Worm (Caenorhabditis elegans): Measurements from ENCODE around the gene F09E5.12.
A peak's percentile ranks its signal among the peaks of the same experiment; 100 is the strongest.

Gene F09E5.12

DNA sequence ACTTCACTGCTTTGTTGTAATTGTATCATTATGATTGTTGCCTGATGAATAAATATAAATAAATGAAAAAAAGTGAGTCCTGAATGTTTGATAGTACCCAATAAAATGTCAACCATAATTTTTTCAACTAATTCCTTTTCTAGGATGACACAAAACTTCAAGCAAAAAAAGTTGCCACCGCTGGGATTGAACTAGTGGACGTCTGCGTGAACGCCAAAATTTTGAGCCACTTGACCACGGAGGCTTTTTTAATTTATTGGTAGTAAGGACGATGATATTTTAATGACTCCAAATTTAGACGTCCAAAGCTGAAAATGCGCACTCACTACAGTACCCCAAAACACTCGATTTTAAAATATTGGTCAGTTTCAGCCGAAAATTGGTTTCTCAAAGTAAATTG lies 16.9 kb downstream of the F09E5.12 start (continued):
- TF ChIP-seq egl-27 (tag; optimal IDR thresholded peaks at IDR 0.05) (no peak), jun-1 (tag; optimal IDR thresholded peaks at IDR 0.05) (no peak), attf-4 (tag; optimal IDR thresholded peaks at IDR 0.05) (no peak), mep-1 (tag; optimal IDR thresholded peaks at IDR 0.05) (no peak), ceh-62 (tag; optimal IDR thresholded peaks at IDR 0.05) (no peak), spr-1 (tag; optimal IDR thresholded peaks at IDR 0.05) (peak; percentile 54), madf-9 (GFP tag; conservative IDR thresholded peaks at IDR 0.05) (no peak; the same call in 1 of the 2 replicates), tra-1 (GFP tag; IDR thresholded peaks at IDR 0.05) (peak; percentile 78), arid-1 (GFP tag; conservative IDR thresholded peaks at IDR 0.05) (peak; percentile 96), pqm-1 (tag; optimal IDR thresholded peaks at IDR 0.05) (no peak), ctbp-1 (GFP tag; IDR thresholded peaks at IDR 0.05) (peak; percentile 89), nhr-237 (tag; optimal IDR thresholded peaks at IDR 0.05) (no peak), F37D6.2 (tag; optimal IDR thresholded peaks at IDR 0.05) (no peak), ceh-82 (tag; optimal IDR thresholded peaks at IDR 0.05) (no peak), gei-8 (GFP tag; optimal IDR thresholded peaks at IDR 0.05) (peak; percentile 85), lin-15B (tag; optimal IDR thresholded peaks at IDR 0.05) (no peak), Y105C5A.15 (GFP tag; IDR thresholded peaks at IDR 0.05) (peak; percentile 97), nhr-11 (tag; optimal IDR thresholded peaks at IDR 0.05) (no peak), egl-43 (GFP tag; IDR thresholded peaks at IDR 0.05) (peak; percentile 86), T26A8.4 (GFP tag; IDR thresholded peaks at IDR 0.05) (peak; percentile 89), zip-2 (tag; optimal IDR thresholded peaks at IDR 0.05) (no peak), nhr-28 (tag; optimal IDR thresholded peaks at IDR 0.05) (no peak), fkh-10 (GFP tag; optimal IDR thresholded peaks at IDR 0.05) (no peak), vab-7 (GFP tag; IDR thresholded peaks at IDR 0.05) (peak; percentile 84), rbr-2 (tag; optimal IDR thresholded peaks at IDR 0.05) (peak; percentile 38), unc-62 (GFP tag; optimal IDR thresholded peaks at IDR 0.05 in 1 of 2) (no peak), unc-62 (tag; optimal IDR thresholded peaks at IDR 0.05) (no peak), zip-11 (GFP tag; IDR thresholded peaks at IDR 0.05) (peak; percentile 76), ZK546.5 (tag; optimal IDR thresholded peaks at IDR 0.05) (no peak), skn-1 (tag; optimal IDR thresholded peaks at IDR 0.05) (no peak), php-3 (GFP tag; IDR thresholded peaks at IDR 0.05) (peak; percentile 68; the same call in 1 of the 2 replicates), mes-2 (tag; optimal IDR thresholded peaks at IDR 0.05; ENCODE audit: poor library complexity, severe bottlenecking) (peak; percentile 71), T20F7.1 (GFP tag; optimal IDR thresholded peaks at IDR 0.05) (no peak), lin-29 (GFP tag; IDR thresholded peaks at IDR 0.05) (peak; percentile 65; the same call in 1 of the 2 replicates), nhr-77 (tag; optimal IDR thresholded peaks at IDR 0.05) (no peak), aly-2 (tag; optimal IDR thresholded peaks at IDR 0.05) (no peak), zfp-2 (tag; optimal IDR thresholded peaks at IDR 0.05) (no peak), zag-1 (tag; optimal IDR thresholded peaks at IDR 0.05) (no peak), Y75B8A.6 (GFP tag; IDR thresholded peaks at IDR 0.05) (peak; percentile 93), ama-1 (optimal IDR thresholded peaks at IDR 0.05) (no peak), nhr-76 (tag; optimal IDR thresholded peaks at IDR 0.05) (no peak), ztf-7 (tag; optimal IDR thresholded peaks at IDR 0.05) (peak; percentile 9), lir-3 (tag; optimal IDR thresholded peaks at IDR 0.05) (peak; percentile 16), ceh-32 (tag; optimal IDR thresholded peaks at IDR 0.05; ENCODE audit: poor library complexity) (no peak), dpl-1 (GFP tag; optimal IDR thresholded peaks at IDR 0.05) (no peak), lim-7 (GFP tag; IDR thresholded peaks at IDR 0.05) (peak; percentile 98), mxl-2 (GFP tag; conservative IDR thresholded peaks at IDR 0.05) (no peak), dmd-6 (GFP tag; IDR thresholded peaks at IDR 0.05) (0 out of 2 replicates have a peak, but pooled peaks have one; percentile 27), ceh-28 (tag; optimal IDR thresholded peaks at IDR 0.05) (no peak), lin-38 (GFP tag; IDR thresholded peaks at IDR 0.05) (peak; percentile 81), hmg-1.1 (GFP tag; IDR thresholded peaks at IDR 0.05) (no peak), hif-1 (tag; optimal IDR thresholded peaks at IDR 0.05) (peak in 1 of 2 experiments; percentile 62), dmd-9 (GFP tag; IDR thresholded peaks at IDR 0.05) (0 out of 2 replicates have a peak, but pooled peaks have one; percentile 28)
